Worm (Caenorhabditis elegans) whole organism, L3 larva: ENCODE measurements around the gene nspe-5.

ENCODE experiments used
- ZK546.5 ChIP-seq: sonication (generic microtip); optimal IDR thresholded peaks from 2 replicates; lab custom pipeline; 2017; ENCODE audit warnings: missing biosample characterization, missing genetic modification characterization
- ceh-16 ChIP-seq: sonication (generic microtip); optimal IDR thresholded peaks from 2 replicates; lab custom pipeline; 2017; ENCODE audit warnings: missing biosample characterization, missing genetic modification characterization
- ceh-28 ChIP-seq: fragments of 150-350 bp; optimal IDR thresholded peaks from 2 replicates; lab custom pipeline; 2014; ENCODE audit warnings: missing biosample characterization, missing genetic modification reagents, missing genetic modification characterization
- ceh-82 ChIP-seq: fragments of 150-350 bp; optimal IDR thresholded peaks from 2 replicates; lab custom pipeline; 2014; ENCODE audit warnings: missing biosample characterization, missing genetic modification characterization
- daf-12 ChIP-seq: fragments of 150-350 bp; optimal IDR thresholded peaks from 2 replicates; lab custom pipeline; 2014; ENCODE audit warnings: missing biosample characterization, missing genetic modification reagents, missing genetic modification characterization
- egl-27 ChIP-seq: sonication (generic microtip); optimal IDR thresholded peaks from 4 replicates; lab custom pipeline; 2017; ENCODE audit warnings: missing biosample characterization, missing genetic modification reagents, missing genetic modification characterization
- egl-5 ChIP-seq: fragments of 150-350 bp; optimal IDR thresholded peaks from 2 replicates; lab custom pipeline; 2017; ENCODE audit warnings: missing biosample characterization, missing genetic modification reagents, missing genetic modification characterization, inconsistent platforms
- elt-1 ChIP-seq: fragments of 150-350 bp; optimal IDR thresholded peaks from 2 replicates; lab custom pipeline; 2014; ENCODE audit warnings: missing biosample characterization, missing genetic modification characterization
- elt-2 ChIP-seq: sonication (generic microtip); optimal IDR thresholded peaks from 2 replicates; lab custom pipeline; 2016; ENCODE audit warnings: missing genetic modification reagents, mild to moderate bottlenecking, missing genetic modification characterization, missing compliant biosample characterization
- fkh-10 ChIP-seq: sonication (generic microtip); optimal IDR thresholded peaks from 2 replicates; lab custom pipeline; 2017; ENCODE audit warnings: missing biosample characterization, missing genetic modification reagents, missing genetic modification characterization
- fkh-2 ChIP-seq: fragments of 150-350 bp; optimal IDR thresholded peaks from 2 replicates; lab custom pipeline; 2014; ENCODE audit warnings: missing biosample characterization, missing genetic modification reagents, missing genetic modification characterization
- fos-1 ChIP-seq: fragments of 150-350 bp; optimal IDR thresholded peaks from 2 replicates; lab custom pipeline; 2014; ENCODE audit warnings: missing biosample characterization, missing genetic modification characterization
- hmg-11 ChIP-seq: sonication (generic microtip); optimal IDR thresholded peaks from 2 replicates; lab custom pipeline; 2016; ENCODE audit warnings: missing genetic modification characterization, missing compliant biosample characterization
- jun-1 ChIP-seq: fragments of 150-350 bp; optimal IDR thresholded peaks from 2 replicates; lab custom pipeline; 2014; ENCODE audit warnings: missing biosample characterization, missing genetic modification reagents, missing genetic modification characterization
- lin-15B ChIP-seq: fragments of 150-350 bp; optimal IDR thresholded peaks from 2 replicates; lab custom pipeline; 2014; ENCODE audit warnings: missing biosample characterization, missing genetic modification characterization
- lin-39 ChIP-seq: fragments of 150-350 bp; optimal IDR thresholded peaks from 2 replicates; lab custom pipeline; 2018; ENCODE audit warnings: missing biosample characterization, missing genetic modification reagents, missing genetic modification characterization
- lsy-12 ChIP-seq: sonication (generic microtip); optimal IDR thresholded peaks from 2 replicates; lab custom pipeline; 2016; ENCODE audit warnings: mild to moderate bottlenecking, missing genetic modification characterization, missing compliant biosample characterization
- mdl-1 ChIP-seq: fragments of 150-350 bp; optimal IDR thresholded peaks from 2 replicates; lab custom pipeline; 2014; ENCODE audit warnings: missing biosample characterization, missing genetic modification characterization
- nfya-1 ChIP-seq: sonication (generic microtip); optimal IDR thresholded peaks from 2 replicates; lab custom pipeline; 2017; ENCODE audit warnings: missing genetic modification characterization, mild to moderate bottlenecking, missing compliant biosample characterization, antibody characterized with exemption, moderate library complexity; ENCODE audit not compliant: insufficient read depth
- nhr-11 ChIP-seq: fragments of 150-350 bp; optimal IDR thresholded peaks from 2 replicates; lab custom pipeline; 2014; ENCODE audit warnings: missing biosample characterization, missing genetic modification characterization
- nhr-12 ChIP-seq: fragments of 150-350 bp; optimal IDR thresholded peaks from 2 replicates; lab custom pipeline; 2014; ENCODE audit warnings: missing biosample characterization, missing genetic modification characterization
- nhr-237 ChIP-seq: fragments of 150-350 bp; optimal IDR thresholded peaks from 2 replicates; lab custom pipeline; 2014; ENCODE audit warnings: missing biosample characterization, missing genetic modification characterization
- nhr-43 ChIP-seq: sonication (generic microtip); optimal IDR thresholded peaks from 2 replicates; lab custom pipeline; 2016; ENCODE audit warnings: mild to moderate bottlenecking, missing genetic modification characterization, missing compliant biosample characterization; ENCODE audit not compliant: poor library complexity, severe bottlenecking
- nhr-67 ChIP-seq: fragments of 150-350 bp; optimal IDR thresholded peaks from 2 replicates; lab custom pipeline; 2014; ENCODE audit warnings: missing biosample characterization, missing genetic modification characterization
- nhr-77 ChIP-seq: fragments of 150-350 bp; optimal IDR thresholded peaks from 2 replicates; lab custom pipeline; 2014; ENCODE audit warnings: missing biosample characterization, missing genetic modification characterization
- pqm-1 ChIP-seq: fragments of 150-350 bp; optimal IDR thresholded peaks from 2 replicates; lab custom pipeline; 2017; ENCODE audit warnings: missing biosample characterization, missing genetic modification characterization, inconsistent platforms
- sea-2 ChIP-seq: fragments of 150-350 bp; sonication (generic microtip); optimal IDR thresholded peaks from 4 replicates; lab custom pipeline; 2014; ENCODE audit warnings: missing biosample characterization, missing genetic modification reagents, missing genetic modification characterization
- snpc-4 ChIP-seq: fragments of 150-350 bp; optimal IDR thresholded peaks from 2 replicates; lab custom pipeline; 2014; ENCODE audit warnings: missing biosample characterization, missing genetic modification characterization
- unc-39 ChIP-seq: sonication (generic microtip); optimal IDR thresholded peaks from 4 replicates; lab custom pipeline; 2017; ENCODE audit warnings: missing biosample characterization, missing genetic modification characterization
- unc-62 ChIP-seq: fragments of 150-350 bp; sonication (generic microtip); optimal IDR thresholded peaks from 4 replicates; lab custom pipeline; 2014; ENCODE audit warnings: missing biosample characterization, missing genetic modification reagents, missing genetic modification characterization
- zag-1 ChIP-seq: fragments of 150-350 bp; optimal IDR thresholded peaks from 2 replicates; lab custom pipeline; 2014; ENCODE audit warnings: missing biosample characterization, missing genetic modification characterization
- ztf-11 ChIP-seq: fragments of 150-350 bp; optimal IDR thresholded peaks from 2 replicates; lab custom pipeline; 2014; ENCODE audit warnings: missing biosample characterization, missing genetic modification characterization
- ztf-4 ChIP-seq: fragments of 150-350 bp; optimal IDR thresholded peaks from 2 replicates; lab custom pipeline; 2014; ENCODE audit warnings: missing biosample characterization, missing genetic modification characterization

Gene nspe-5

DNA sequence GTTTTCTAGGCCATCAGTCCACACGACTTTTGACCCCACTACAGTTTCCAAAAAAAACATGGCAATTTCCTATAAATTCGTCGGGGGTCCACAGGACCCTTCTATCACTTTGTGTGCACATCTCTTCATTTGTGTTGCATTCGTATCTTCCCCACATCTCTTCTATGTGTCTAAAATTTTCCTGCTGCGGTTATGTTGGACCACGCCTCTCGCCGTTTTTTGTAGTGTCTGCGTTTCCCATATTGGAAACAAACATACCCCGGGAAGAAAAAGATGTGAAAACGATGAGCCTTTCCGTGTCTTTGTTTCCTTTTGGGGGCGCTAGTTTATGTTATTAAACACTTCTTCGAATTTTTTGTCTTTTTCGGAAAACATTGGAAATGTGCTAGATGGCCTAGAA is 33.3 kb downstream of the nspe-5 start:
- peak; percentile 70 for TF ChIP-seq lin-39 (tag; lab: Kevin White, UChicago)
- peak; percentile 51 for TF ChIP-seq nfya-1 (tag; lab: Kevin White, UChicago)
- no peak for TF ChIP-seq ztf-4 (tag; lab: Kevin White, UChicago)
- TF ChIP-seq snpc-4 (tag; lab: Kevin White, UChicago), result no peak
- TF ChIP-seq ztf-11 (tag; lab: Kevin White, UChicago), result no peak
- TF ChIP-seq egl-5 (tag; lab: Kevin White, UChicago), result no peak
- TF ChIP-seq fos-1 (tag; lab: Kevin White, UChicago), result no peak

DNA sequence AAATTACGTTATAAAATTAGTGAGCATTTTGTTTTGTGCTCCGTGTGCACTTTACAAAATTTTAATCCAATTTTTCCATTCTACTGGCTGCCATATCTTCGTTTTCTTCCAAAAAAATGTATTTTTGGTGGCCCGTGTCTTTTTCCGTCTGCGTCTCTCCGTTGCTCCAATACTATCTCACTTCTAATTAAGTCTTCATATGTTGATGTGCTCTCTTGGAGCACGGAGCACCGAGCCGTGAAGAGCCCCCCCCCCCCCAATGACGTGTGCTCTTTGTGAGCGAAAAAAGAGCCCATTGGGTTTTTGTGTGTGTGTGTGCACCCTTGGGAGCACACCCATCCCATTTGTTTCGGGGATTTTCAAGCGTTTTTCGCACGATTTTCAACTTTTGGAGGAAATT is 36.4 kb downstream of the nspe-5 start:
- no peak for TF ChIP-seq nhr-77 (tag; lab: Kevin White, UChicago)
- peak; percentile 24 for TF ChIP-seq nfya-1 (tag; lab: Kevin White, UChicago)
- no peak for TF ChIP-seq ceh-16
- no peak for TF ChIP-seq elt-1 (tag; lab: Kevin White, UChicago)
- TF ChIP-seq zag-1 (tag; lab: Kevin White, UChicago), result no peak
- no peak for TF ChIP-seq ZK546.5
- no peak for TF ChIP-seq lin-15B (tag; lab: Kevin White, UChicago)
- no peak for TF ChIP-seq sea-2 (GFP tag; lab: Kevin White, UChicago)
- no peak for TF ChIP-seq unc-39 (tag; lab: Kevin White, UChicago)
- TF ChIP-seq lin-39 (tag; lab: Kevin White, UChicago), result peak; percentile 40
- TF ChIP-seq nhr-67, result no peak
- no peak for TF ChIP-seq fkh-2 (tag; lab: Kevin White, UChicago)
- peak; percentile 6 for TF ChIP-seq lsy-12 (tag; lab: Kevin White, UChicago)
- no peak for TF ChIP-seq nhr-12 (tag; lab: Kevin White, UChicago)
- TF ChIP-seq ceh-82 (tag; lab: Kevin White, UChicago), result no peak
- no peak for TF ChIP-seq egl-27 (tag; lab: Kevin White, UChicago)
- no peak for TF ChIP-seq unc-62 (GFP tag; lab: Kevin White, UChicago)
- peak; percentile 53 for TF ChIP-seq hmg-11 (tag; lab: Kevin White, UChicago)

DNA sequence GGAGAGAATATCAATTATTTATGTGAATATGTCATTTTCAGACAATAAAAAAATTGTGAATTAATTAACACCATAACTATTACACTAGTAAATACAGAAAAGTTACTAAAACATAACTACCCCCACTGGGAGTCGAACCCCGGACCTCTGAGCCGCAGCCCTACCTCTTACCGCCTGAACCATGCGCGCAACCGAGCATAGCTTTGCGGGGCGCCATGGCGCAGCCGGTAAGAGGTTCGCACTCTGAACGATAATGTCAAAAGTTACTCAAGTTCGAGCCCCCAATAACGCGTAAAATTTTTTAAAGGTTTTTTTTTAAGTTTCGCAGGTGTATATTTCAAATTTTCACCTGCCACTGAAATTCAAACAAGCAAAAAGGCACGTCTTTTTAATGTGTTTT is 37.4 kb downstream of the nspe-5 start:
- TF ChIP-seq lsy-12 (tag; lab: Kevin White, UChicago) (no peak), pqm-1 (no peak), jun-1 (no peak), nfya-1 (tag; lab: Kevin White, UChicago) (no peak), elt-2 (no peak), nhr-237 (tag; lab: Kevin White, UChicago) (no peak)

ce11 chrII:12668148-12668547 is 39.5 kb downstream of the nspe-5 start:
- TF ChIP-seq elt-1 (tag; lab: Kevin White, UChicago) (no peak), ceh-16 (no peak), sea-2 (GFP tag; lab: Kevin White, UChicago) (no peak), zag-1 (tag; lab: Kevin White, UChicago) (no peak), nfya-1 (tag; lab: Kevin White, UChicago) (no peak), nhr-43 (tag; lab: Kevin White, UChicago) (no peak), fos-1 (tag; lab: Kevin White, UChicago) (no peak), lin-39 (tag; lab: Kevin White, UChicago) (no peak), pqm-1 (no peak), elt-2 (no peak), nhr-67 (no peak)

DNA sequence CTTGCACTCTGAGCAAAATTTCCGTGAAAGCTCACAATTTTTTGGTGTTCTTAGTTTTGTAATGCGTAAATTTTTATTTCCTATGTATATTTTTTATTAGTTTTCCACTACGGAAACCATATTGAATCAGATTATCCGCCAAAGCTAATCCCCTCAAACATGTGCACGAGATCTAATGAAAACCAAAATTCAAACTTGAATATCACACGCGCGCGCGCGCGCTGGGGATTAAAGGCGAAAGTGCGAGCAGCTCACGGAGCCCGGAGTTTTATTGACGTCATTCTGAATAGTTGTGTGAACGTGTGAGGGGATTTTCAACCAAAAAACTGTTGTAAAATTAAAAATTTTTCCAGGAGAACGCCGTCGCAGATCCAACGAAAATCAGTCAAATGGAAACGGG is 40.2 kb downstream of the nspe-5 start:
- no peak for TF ChIP-seq ceh-28
- TF ChIP-seq snpc-4 (tag; lab: Kevin White, UChicago), result no peak

DNA sequence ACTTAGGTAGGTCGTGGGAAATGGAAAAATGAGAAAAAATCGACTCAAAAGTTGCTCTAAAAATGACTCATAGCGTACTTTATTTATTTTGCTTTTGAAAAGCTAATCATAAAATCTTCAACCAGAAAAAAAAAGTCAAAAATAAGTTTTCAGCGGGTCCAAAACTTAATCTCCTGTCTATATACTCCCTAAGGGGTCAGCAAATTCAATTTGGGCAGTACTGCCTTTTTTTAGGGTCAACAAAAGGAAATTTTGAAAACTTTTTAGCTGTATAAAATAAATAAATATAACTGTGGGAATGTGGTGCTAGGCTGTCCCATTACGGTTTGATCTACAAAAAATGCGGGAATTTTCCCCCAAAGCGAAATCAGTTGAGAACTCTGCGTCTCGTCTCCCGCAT is 40.7 kb downstream of the nspe-5 start:
- TF ChIP-seq fkh-10 (GFP tag; lab: Kevin White, UChicago) (peak; percentile 53), daf-12 (tag; lab: Kevin White, UChicago) (no peak), nhr-11 (tag; lab: Kevin White, UChicago) (no peak), sea-2 (GFP tag; lab: Kevin White, UChicago) (no peak), ceh-82 (tag; lab: Kevin White, UChicago) (no peak), lin-39 (tag; lab: Kevin White, UChicago) (no peak), mdl-1 (tag; lab: Kevin White, UChicago) (no peak)
- TF ChIP-seq, all 47 proteins: peak for 1
